Worm (Caenorhabditis elegans) whole organism, early embryonic: ENCODE data around the gene rpoa-49.
A peak's percentile ranks its signal among the peaks of the same experiment; 100 is the strongest.

Experiments used
- B0310.2 ChIP-seq: sonication (generic microtip); optimal IDR thresholded peaks from 2 replicates; lab custom pipeline; 2016; ENCODE audit warnings: mild to moderate bottlenecking, missing genetic modification characterization, missing compliant biosample characterization
- F13C5.2 ChIP-seq: sonication (generic microtip); optimal IDR thresholded peaks from 2 replicates; lab custom pipeline; 2017; ENCODE audit warnings: mild to moderate bottlenecking, missing genetic modification characterization, inconsistent platforms, missing compliant biosample characterization
- aly-1 ChIP-seq: sonication (generic microtip); optimal IDR thresholded peaks from 2 replicates; lab custom pipeline; 2016; ENCODE audit warnings: missing genetic modification characterization, missing compliant biosample characterization
- ama-1 ChIP-seq: fragments of 150-350 bp; optimal IDR thresholded peaks from 2 replicates; lab custom pipeline; 2014
- ceh-13 ChIP-seq: fragments of 200-800 bp; sonication (Bioruptor generic); optimal IDR thresholded peaks from 2 replicates; lab custom pipeline; 2018; ENCODE audit warnings: mild to moderate bottlenecking, missing genetic modification characterization, missing compliant biosample characterization
- ceh-36 ChIP-seq: sonication (generic microtip); optimal IDR thresholded peaks from 2 replicates; lab custom pipeline; 2016; ENCODE audit warnings: missing genetic modification characterization, inconsistent platforms, missing compliant biosample characterization
- ets-7 ChIP-seq: sonication (generic microtip); optimal IDR thresholded peaks from 2 replicates; lab custom pipeline; 2016; ENCODE audit warnings: missing genotype, missing genetic modification characterization, missing compliant biosample characterization
- flt-1 ChIP-seq: fragments of 200-800 bp; sonication (Bioruptor generic); IDR thresholded peaks from 2 replicates; pipeline ENCODE4 v1.3.6; 2022; ENCODE audit warnings: missing genetic modification characterization, missing compliant biosample characterization
- hmbx-1 ChIP-seq: sonication (generic microtip); optimal IDR thresholded peaks from 2 replicates; lab custom pipeline; 2016; ENCODE audit warnings: mild to moderate bottlenecking, missing genetic modification characterization, missing compliant biosample characterization
- hmg-4 ChIP-seq: fragments of 200-800 bp; sonication (Bioruptor generic); optimal IDR thresholded peaks from 2 replicates; lab custom pipeline; 2018; ENCODE audit warnings: mild to moderate bottlenecking, missing genetic modification characterization, missing compliant biosample characterization
- hnd-1 ChIP-seq: sonication (generic microtip); optimal IDR thresholded peaks from 2 replicates; lab custom pipeline; 2016; ENCODE audit warnings: missing genetic modification characterization, missing compliant biosample characterization
- pes-1 ChIP-seq: fragments of 200-800 bp; sonication (Bioruptor generic); IDR thresholded peaks from 2 replicates; pipeline ENCODE4 v1.3.6; 2022; ENCODE audit warnings: missing genetic modification reagents, missing genetic modification characterization, missing compliant biosample characterization
- scrt-1 ChIP-seq: fragments of 200-800 bp; sonication (Bioruptor generic); IDR thresholded peaks from 2 replicates; pipeline ENCODE4 v1.3.6; 2022; ENCODE audit warnings: missing genetic modification characterization, missing compliant biosample characterization
- sea-1 ChIP-seq: fragments of 200-800 bp; sonication (Bioruptor generic); conservative IDR thresholded peaks from 2 replicates; pipeline ENCODE4 v1.3.6; 2022; ENCODE audit warnings: missing genetic modification characterization, missing compliant biosample characterization
- tbx-11 ChIP-seq: fragments of 200-800 bp; sonication (Bioruptor generic); IDR thresholded peaks from 2 replicates; pipeline ENCODE4 v1.3.6; 2022; ENCODE audit warnings: missing genetic modification characterization, missing compliant biosample characterization
- tbx-37 ChIP-seq: fragments of 200-800 bp; sonication (Bioruptor generic); conservative IDR thresholded peaks from 2 replicates; pipeline ENCODE4 v1.3.6; 2022; ENCODE audit warnings: missing genetic modification reagents, missing genetic modification characterization, missing compliant biosample characterization
- tra-4 ChIP-seq: sonication (generic microtip); optimal IDR thresholded peaks from 2 replicates; lab custom pipeline; 2017; ENCODE audit warnings: missing genetic modification characterization, missing compliant biosample characterization

Gene rpoa-49

ce11 chrII:50862-51261 lies 6.0 kb downstream of the rpoa-49 start:
- peak; percentile 37 for TF ChIP-seq hmbx-1 (tag; lab: Kevin White, UChicago)
- TF ChIP-seq scrt-1 (GFP tag; lab: Robert Waterston, UW): no peak

- TF ChIP-seq ceh-36 (tag; lab: Kevin White, UChicago) (no peak), tbx-11 (GFP tag; lab: Robert Waterston, UW) (no peak), pes-1 (GFP tag; lab: Robert Waterston, UW) (no peak), tbx-37 (GFP tag; lab: Robert Waterston, UW) (no peak), ets-7 (tag; lab: Kevin White, UChicago) (no peak), tra-4 (tag; lab: Kevin White, UChicago) (no peak), hmbx-1 (tag; lab: Kevin White, UChicago) (no peak), ceh-13 (no peak), B0310.2 (tag; lab: Kevin White, UChicago) (no peak), hnd-1 (tag; lab: Kevin White, UChicago) (no peak), hmg-4 (GFP tag; lab: Kevin White, UChicago) (no peak), aly-1 (no peak), flt-1 (GFP tag; lab: Robert Waterston, UW) (no peak), ama-1 (lab: Kevin White, UChicago) (no peak), F13C5.2 (tag; lab: Kevin White, UChicago) (no peak)
These were observed 6.5 kb downstream of the rpoa-49 start, which contains the start of gene sptl-1 for ce11 chrII:51352-51751. sptl-1 (plus strand) TSS chrII:51652.

- TF ChIP-seq ama-1 (lab: Kevin White, UChicago) (no peak), F13C5.2 (tag; lab: Kevin White, UChicago) (no peak), tbx-37 (GFP tag; lab: Robert Waterston, UW) (no peak), tra-4 (tag; lab: Kevin White, UChicago) (no peak), scrt-1 (GFP tag; lab: Robert Waterston, UW) (no peak), ceh-36 (tag; lab: Kevin White, UChicago) (no peak), tbx-11 (GFP tag; lab: Robert Waterston, UW) (no peak), sea-1 (GFP tag; lab: Robert Waterston, UW) (no peak), ets-7 (tag; lab: Kevin White, UChicago) (no peak), hmbx-1 (tag; lab: Kevin White, UChicago) (no peak), ceh-13 (no peak), hnd-1 (tag; lab: Kevin White, UChicago) (no peak), pes-1 (GFP tag; lab: Robert Waterston, UW) (no peak), hmg-4 (GFP tag; lab: Kevin White, UChicago) (no peak)
These were observed 10.4 kb downstream of the rpoa-49 start, which contains the start of gene tre-5 for ce11 chrII:55204-55603. tre-5 (minus strand) TSS chrII:55304.

ce11 chrII:57370-57769 lies 12.5 kb downstream of the rpoa-49 start, which contains the start of gene ascc-1:
ascc-1 (plus strand) TSS chrII:57670.
- TF ChIP-seq hnd-1 (tag; lab: Kevin White, UChicago) (no peak), ets-7 (tag; lab: Kevin White, UChicago) (no peak), B0310.2 (tag; lab: Kevin White, UChicago) (no peak), F13C5.2 (tag; lab: Kevin White, UChicago) (no peak), aly-1 (no peak), hmbx-1 (tag; lab: Kevin White, UChicago) (no peak), sea-1 (GFP tag; lab: Robert Waterston, UW) (no peak), flt-1 (GFP tag; lab: Robert Waterston, UW) (no peak), tbx-11 (GFP tag; lab: Robert Waterston, UW) (no peak), ceh-13 (no peak), scrt-1 (GFP tag; lab: Robert Waterston, UW) (no peak), tra-4 (tag; lab: Kevin White, UChicago) (no peak), pes-1 (GFP tag; lab: Robert Waterston, UW) (no peak), tbx-37 (GFP tag; lab: Robert Waterston, UW) (no peak), hmg-4 (GFP tag; lab: Kevin White, UChicago) (no peak), ceh-36 (tag; lab: Kevin White, UChicago) (no peak), ama-1 (lab: Kevin White, UChicago) (no peak)

- TF ChIP-seq ets-7 (tag; lab: Kevin White, UChicago) (no peak), tbx-11 (GFP tag; lab: Robert Waterston, UW) (no peak), F13C5.2 (tag; lab: Kevin White, UChicago) (no peak), pes-1 (GFP tag; lab: Robert Waterston, UW) (no peak), ama-1 (lab: Kevin White, UChicago) (no peak), sea-1 (GFP tag; lab: Robert Waterston, UW) (no peak), flt-1 (GFP tag; lab: Robert Waterston, UW) (no peak), ceh-13 (no peak), tra-4 (tag; lab: Kevin White, UChicago) (no peak), aly-1 (no peak), hmbx-1 (tag; lab: Kevin White, UChicago) (no peak), hmg-4 (GFP tag; lab: Kevin White, UChicago) (no peak), hnd-1 (tag; lab: Kevin White, UChicago) (no peak), B0310.2 (tag; lab: Kevin White, UChicago) (no peak), tbx-37 (GFP tag; lab: Robert Waterston, UW) (no peak)
These were observed 13.0 kb downstream of the rpoa-49 start for ce11 chrII:57873-58272.

ce11 chrII:60049-60448 lies 15.2 kb downstream of the rpoa-49 start:
- TF ChIP-seq sea-1 (GFP tag; lab: Robert Waterston, UW) (no peak), tra-4 (tag; lab: Kevin White, UChicago) (no peak), tbx-37 (GFP tag; lab: Robert Waterston, UW) (no peak), hnd-1 (tag; lab: Kevin White, UChicago) (no peak), scrt-1 (GFP tag; lab: Robert Waterston, UW) (no peak), flt-1 (GFP tag; lab: Robert Waterston, UW) (no peak), pes-1 (GFP tag; lab: Robert Waterston, UW) (no peak), F13C5.2 (tag; lab: Kevin White, UChicago) (no peak), B0310.2 (tag; lab: Kevin White, UChicago) (no peak), hmg-4 (GFP tag; lab: Kevin White, UChicago) (no peak), ama-1 (lab: Kevin White, UChicago) (no peak), hmbx-1 (tag; lab: Kevin White, UChicago) (no peak), ceh-13 (no peak), ceh-36 (tag; lab: Kevin White, UChicago) (no peak), tbx-11 (GFP tag; lab: Robert Waterston, UW) (no peak), ets-7 (tag; lab: Kevin White, UChicago) (no peak), aly-1 (no peak)
